Worm (Caenorhabditis elegans) whole organism, early embryonic: ENCODE results near the gene T28F3.5.

ENCODE experiments used
- aly-1 ChIP-seq: sonication (generic microtip); optimal IDR thresholded peaks from 2 replicates; lab custom pipeline; 2016; ENCODE audit warnings: missing genetic modification characterization, missing compliant biosample characterization
- ama-1 ChIP-seq: fragments of 150-350 bp; optimal IDR thresholded peaks from 2 replicates; lab custom pipeline; 2014
- ceh-36 ChIP-seq: sonication (generic microtip); optimal IDR thresholded peaks from 2 replicates; lab custom pipeline; 2016; ENCODE audit warnings: missing genetic modification characterization, inconsistent platforms, missing compliant biosample characterization

DNA sequence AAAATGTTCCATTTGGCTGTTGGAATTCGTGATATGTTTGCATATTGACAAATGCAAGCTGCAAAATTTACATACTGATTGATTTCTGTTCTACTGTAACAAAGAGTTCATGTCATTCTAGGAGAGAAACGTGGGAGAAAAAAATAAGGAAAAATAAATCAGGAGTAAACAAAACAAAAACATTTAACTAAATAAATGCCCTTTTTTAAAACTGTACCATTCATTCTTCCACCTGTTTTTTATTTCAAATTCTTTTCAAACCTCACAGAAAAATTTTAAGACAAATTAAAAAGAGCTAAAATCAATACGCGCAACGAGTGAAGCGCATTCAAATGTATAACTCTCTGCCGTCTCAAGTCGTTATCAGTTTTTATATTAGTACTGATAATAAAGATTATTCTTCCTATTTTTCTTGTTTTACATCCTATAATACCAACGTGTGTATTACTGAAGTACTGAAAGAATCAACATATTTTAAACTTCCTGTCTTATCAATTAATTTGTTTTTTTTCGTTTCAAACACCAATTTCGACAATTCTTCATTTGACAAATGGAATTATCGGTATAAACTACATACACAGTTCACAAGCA lies 44.4 kb downstream of the T28F3.5 start, which contains the start of gene C49C3.10:
- TF ChIP-seq ama-1 (lab: Kevin White, UChicago) (no peak), ceh-36 (no peak), aly-1 (tag; lab: Kevin White, UChicago) (no peak)
